Fruit fly (Drosophila melanogaster): Measurements from ENCODE around the gene CG6712.

The CG6712 gene

DNA sequence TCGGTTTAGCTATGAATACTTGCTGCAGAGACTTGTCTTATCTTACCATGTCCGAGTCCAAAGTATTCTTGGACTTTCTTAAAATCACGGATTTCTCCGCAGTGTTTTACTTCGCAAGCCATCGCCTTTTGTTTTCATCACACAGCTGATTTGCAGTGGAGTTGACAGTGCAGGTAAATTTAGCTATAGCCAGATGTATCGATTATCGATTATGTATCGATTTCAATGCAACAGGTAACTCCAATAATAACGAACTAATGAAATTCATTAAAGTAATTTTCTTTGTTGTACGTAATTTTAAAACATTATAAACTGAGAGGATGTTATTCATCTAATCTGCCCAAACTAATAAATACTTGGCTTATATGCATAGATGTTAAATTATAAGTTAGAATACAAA is 33.3 kb downstream of the CG6712 start, which contains the start of gene Rab3-GAP (continued):
- TF ChIP-seq slp2 (GFP tag; optimal IDR thresholded peaks at IDR 0.05) (no peak), Dek (tag; optimal IDR thresholded peaks at IDR 0.05) (no peak), dimm (GFP tag; IDR thresholded peaks at IDR 0.05) (no peak), CG15269 (tag; optimal IDR thresholded peaks at IDR 0.05) (no peak), hkb (optimal IDR thresholded peaks at IDR 0.05) (no peak), hkb (GFP tag; IDR thresholded peaks at IDR 0.05) (peak; percentile 57), ken (GFP tag; IDR thresholded peaks at IDR 0.05) (no peak), BEAF-32 (GFP tag; optimal IDR thresholded peaks at IDR 0.05) (peak; percentile 36), vvl (GFP tag; IDR thresholded peaks at IDR 0.05) (peak; percentile 59), cwo (GFP tag; optimal IDR thresholded peaks at IDR 0.05) (no peak), salm (tag; optimal IDR thresholded peaks at IDR 0.05) (no peak), cad (GFP tag; optimal IDR thresholded peaks at IDR 0.05) (no peak), corto (GFP tag; optimal IDR thresholded peaks at IDR 0.05) (no peak), CG3726 (GFP tag; IDR thresholded peaks at IDR 0.05) (no peak), Dfd (GFP tag; optimal IDR thresholded peaks at IDR 0.05) (no peak), CG30431 (GFP tag; optimal IDR thresholded peaks at IDR 0.05) (no peak), ro (GFP tag; IDR thresholded peaks at IDR 0.05) (no peak), toy (GFP tag; IDR thresholded peaks at IDR 0.05) (no peak), BtbVII (GFP tag; optimal IDR thresholded peaks at IDR 0.05) (no peak), fd3F (GFP tag; optimal IDR thresholded peaks at IDR 0.05) (no peak), ftz-f1 (GFP tag; optimal IDR thresholded peaks at IDR 0.05) (no peak), ci (GFP tag; IDR thresholded peaks at IDR 0.05) (peak; percentile 44; the same call in 1 of the 3 replicates), CG11560 (tag; IDR thresholded peaks at IDR 0.05) (no peak), CG14667 (GFP tag; IDR thresholded peaks at IDR 0.05) (no peak), exex (tag; optimal IDR thresholded peaks at IDR 0.05) (no peak), Eip74EF (GFP tag; optimal IDR thresholded peaks at IDR 0.05) (no peak), CG4360 (GFP tag; IDR thresholded peaks at IDR 0.05) (no peak), CG6175 (GFP tag; IDR thresholded peaks at IDR 0.05) (no peak), amos (GFP tag; IDR thresholded peaks at IDR 0.05; ENCODE audit: partially characterized antibody) (peak; percentile 37; the same call in 1 of the 2 replicates), CG8290 (GFP tag; optimal IDR thresholded peaks at IDR 0.05) (peak; percentile 26), CG8290 (tag; optimal IDR thresholded peaks at IDR 0.05) (no peak), kah (GFP tag; optimal IDR thresholded peaks at IDR 0.05) (peak; percentile 63), gcm (GFP tag; optimal IDR thresholded peaks at IDR 0.05) (peak; percentile 22), Ets97D (GFP tag; optimal IDR thresholded peaks at IDR 0.05) (peak; percentile 11), wek (GFP tag; optimal IDR thresholded peaks at IDR 0.05) (no peak), zf30C (GFP tag; optimal IDR thresholded peaks at IDR 0.05) (no peak), CG33213 (GFP tag; optimal IDR thresholded peaks at IDR 0.05) (no peak), CG5953 (GFP tag; IDR thresholded peaks at IDR 0.05) (no peak), bsh (GFP tag; optimal IDR thresholded peaks at IDR 0.05) (peak in 1 of 2 experiments; percentile 39), TFAM (GFP tag; optimal IDR thresholded peaks at IDR 0.05) (no peak), pzg (GFP tag; optimal IDR thresholded peaks at IDR 0.05) (peak; percentile 52), CG16779 (GFP tag; IDR thresholded peaks at IDR 0.05) (no peak), CG10543 (GFP tag; optimal IDR thresholded peaks at IDR 0.05) (no peak), ssp (GFP tag; IDR thresholded peaks at IDR 0.05) (no peak), Asciz (GFP tag; optimal IDR thresholded peaks at IDR 0.05) (peak; percentile 36), CG9437 (GFP tag; optimal IDR thresholded peaks at IDR 0.05) (no peak), CG17912 (GFP tag; optimal IDR thresholded peaks at IDR 0.05) (no peak), CG5180 (GFP tag; optimal IDR thresholded peaks at IDR 0.05) (no peak), crc (GFP tag; optimal IDR thresholded peaks at IDR 0.05) (no peak), HmgZ (tag; optimal IDR thresholded peaks at IDR 0.05) (no peak), CG14441 (GFP tag; IDR thresholded peaks at IDR 0.05) (no peak), disco-r (GFP tag; optimal IDR thresholded peaks at IDR 0.05) (no peak)

All from whole organism, embryonic.